Fruit fly (Drosophila melanogaster): ENCODE data around the gene CG6244.

The CG6244 gene

dm6 chr3L:15847655-15848054 is 39.5 kb downstream of the CG6244 start (continued):
- no peak for TF ChIP-seq CG7372 (GFP tag; IDR thresholded peaks at IDR 0.05)
- no peak for TF ChIP-seq CG17568 (GFP tag; optimal IDR thresholded peaks at IDR 0.05)
- TF ChIP-seq Spps (tag; optimal IDR thresholded peaks at IDR 0.05), result no peak
- no peak for TF ChIP-seq shn (GFP tag; optimal IDR thresholded peaks at IDR 0.05)
- TF ChIP-seq CG17829 (tag; optimal IDR thresholded peaks at IDR 0.05), result peak; percentile 10
- TF ChIP-seq CG10462 (GFP tag; optimal IDR thresholded peaks at IDR 0.05), result no peak
- no peak for TF ChIP-seq HLH4C (GFP tag; IDR thresholded peaks at IDR 0.05; ENCODE audit: partially characterized antibody)
- no peak for TF ChIP-seq stwl (tag; optimal IDR thresholded peaks at IDR 0.05)
- TF ChIP-seq CG10267 (tag; optimal IDR thresholded peaks at IDR 0.05), result peak; percentile 14
- TF ChIP-seq Chrac-16 (GFP tag; optimal IDR thresholded peaks at IDR 0.05), result peak; percentile 7
- peak; percentile 5 for TF ChIP-seq Usf (GFP tag; optimal IDR thresholded peaks at IDR 0.05)
- TF ChIP-seq CG7745 (tag; optimal IDR thresholded peaks at IDR 0.05), result no peak
- no peak for TF ChIP-seq zen2 (GFP tag; IDR thresholded peaks at IDR 0.05; ENCODE audit: partially characterized antibody)
- TF ChIP-seq ap (GFP tag; IDR thresholded peaks at IDR 0.05), result no peak
- TF ChIP-seq H2.0 (GFP tag; IDR thresholded peaks at IDR 0.05), result no peak
- TF ChIP-seq disco-r (GFP tag; optimal IDR thresholded peaks at IDR 0.05), result no peak
- peak; percentile 42 for TF ChIP-seq CG14710 (tag; optimal IDR thresholded peaks at IDR 0.05)
- TF ChIP-seq B-H1 (GFP tag; IDR thresholded peaks at IDR 0.05), result no peak
- TF ChIP-seq lilli (GFP tag; optimal IDR thresholded peaks at IDR 0.05), result no peak
- no peak for TF ChIP-seq CG10366 (GFP tag; IDR thresholded peaks at IDR 0.05)
- no peak for TF ChIP-seq CG4854 (GFP tag; optimal IDR thresholded peaks at IDR 0.05)
- no peak for TF ChIP-seq CG8089 (GFP tag; optimal IDR thresholded peaks at IDR 0.05)
- TF ChIP-seq CG18619 (GFP tag; optimal IDR thresholded peaks at IDR 0.05), result no peak
- TF ChIP-seq aop (GFP tag; IDR thresholded peaks at IDR 0.05), result no peak
- TF ChIP-seq CG30431 (GFP tag; optimal IDR thresholded peaks at IDR 0.05), result peak; percentile 26
- TF ChIP-seq eve (GFP tag; optimal IDR thresholded peaks at IDR 0.05), result no peak
- TF ChIP-seq CG33557 (GFP tag; optimal IDR thresholded peaks at IDR 0.05), result no peak
- no peak for TF ChIP-seq CG31224 (GFP tag; IDR thresholded peaks at IDR 0.05)
- peak; percentile 58 for TF ChIP-seq CG18262 (tag; optimal IDR thresholded peaks at IDR 0.05)
- no peak for TF ChIP-seq bab2 (GFP tag; optimal IDR thresholded peaks at IDR 0.05)
- no peak for TF ChIP-seq Bteb2 (GFP tag; optimal IDR thresholded peaks at IDR 0.05)
- no peak for TF ChIP-seq ci (GFP tag; IDR thresholded peaks at IDR 0.05)
- no peak for TF ChIP-seq CG16779 (GFP tag; IDR thresholded peaks at IDR 0.05)
- TF ChIP-seq cwo (GFP tag; optimal IDR thresholded peaks at IDR 0.05), result no peak
- peak; percentile 28 for TF ChIP-seq CG10979 (tag; optimal IDR thresholded peaks at IDR 0.05)
- TF ChIP-seq fu2 (GFP tag; optimal IDR thresholded peaks at IDR 0.05), result no peak
- no peak for TF ChIP-seq Sry-β (GFP tag; optimal IDR thresholded peaks at IDR 0.05)
- TF ChIP-seq wor (GFP tag; IDR thresholded peaks at IDR 0.05), result no peak
- no peak for TF ChIP-seq Ssrp (tag; optimal IDR thresholded peaks at IDR 0.05)
- TF ChIP-seq CG1647 (GFP tag; optimal IDR thresholded peaks at IDR 0.05), result no peak
- no peak for TF ChIP-seq CG8281 (tag; optimal IDR thresholded peaks at IDR 0.05)
- TF ChIP-seq seq (GFP tag; IDR thresholded peaks at IDR 0.05), result no peak
- TF ChIP-seq Hsf (GFP tag; optimal IDR thresholded peaks at IDR 0.05), result peak; percentile 3
- TF ChIP-seq HmgZ (tag; optimal IDR thresholded peaks at IDR 0.05), result no peak
- peak; percentile 44 for TF ChIP-seq phol (tag; optimal IDR thresholded peaks at IDR 0.05)
- peak; percentile 10 for TF ChIP-seq az2 (GFP tag; optimal IDR thresholded peaks at IDR 0.05)
- TF ChIP-seq Sry-δ (GFP tag; optimal IDR thresholded peaks at IDR 0.05), result no peak
- peak; percentile 7 for TF ChIP-seq fd96Cb (tag; optimal IDR thresholded peaks at IDR 0.05)
- no peak for TF ChIP-seq CG4282 (GFP tag; optimal IDR thresholded peaks at IDR 0.05)
- TF ChIP-seq dmrt11E (tag; optimal IDR thresholded peaks at IDR 0.05), result peak; percentile 53
- no peak for TF ChIP-seq CG12219 (GFP tag; optimal IDR thresholded peaks at IDR 0.05)
- TF ChIP-seq jumu (GFP tag; optimal IDR thresholded peaks at IDR 0.05), result no peak

Data from whole organism, embryonic.